Worm (Caenorhabditis elegans): Measurements from ENCODE around the gene F53E10.1.
A peak's percentile ranks its signal among the peaks of the same experiment; 100 is the strongest.

The F53E10.1 gene

DNA sequence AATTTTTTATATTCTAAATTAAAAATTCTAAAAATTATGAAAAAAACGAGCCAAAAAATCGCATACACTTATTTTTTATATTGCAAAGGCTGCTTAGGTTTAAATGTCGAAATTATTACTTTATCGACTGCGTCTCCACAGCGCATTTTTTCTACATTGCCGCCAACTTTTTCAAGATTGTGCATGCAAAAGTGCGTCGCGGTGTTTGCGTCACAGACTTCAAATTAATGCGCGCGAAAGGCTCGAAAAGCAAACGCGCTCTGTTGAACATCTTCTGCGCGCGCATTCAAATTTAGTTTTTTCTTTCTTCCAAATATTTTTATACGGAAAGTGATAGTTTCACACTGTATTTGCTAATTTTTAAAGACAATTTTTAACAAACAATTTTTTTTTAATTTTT is 14.6 kb upstream of the F53E10.1 start (continued):
- TF ChIP-seq lin-54 (GFP tag; optimal IDR thresholded peaks at IDR 0.05): peak; percentile 98
- TF ChIP-seq egrh-3 (GFP tag; IDR thresholded peaks at IDR 0.05): 0 out of 2 replicates have a peak, but pooled peaks have one; percentile 11
- peak; percentile 92 for TF ChIP-seq nfyb-1 (GFP tag; IDR thresholded peaks at IDR 0.05)
- no peak for TF ChIP-seq ceh-58 (GFP tag; IDR thresholded peaks at IDR 0.05)
- TF ChIP-seq madf-3 (GFP tag; IDR thresholded peaks at IDR 0.05): peak; percentile 81; the same call in 1 of the 2 replicates
- peak; percentile 71 for TF ChIP-seq tlf-1 (GFP tag; optimal IDR thresholded peaks at IDR 0.05)
- peak; percentile 95 for TF ChIP-seq pbrm-1 (GFP tag; IDR thresholded peaks at IDR 0.05)
- peak; percentile 88 for TF ChIP-seq K11D2.4 (GFP tag; IDR thresholded peaks at IDR 0.05)
- peak; percentile 56 for TF ChIP-seq ztf-26 (tag; optimal IDR thresholded peaks at IDR 0.05)
- TF ChIP-seq F37B4.10 (GFP tag; IDR thresholded peaks at IDR 0.05): peak; percentile 85; the same call in 1 of the 2 replicates
- no peak for TF ChIP-seq lsy-27 (tag; optimal IDR thresholded peaks at IDR 0.05; ENCODE audit: borderline replicate concordance, insufficient read depth)
- TF ChIP-seq gei-17 (GFP tag; optimal IDR thresholded peaks at IDR 0.05): peak; percentile 67

DNA sequence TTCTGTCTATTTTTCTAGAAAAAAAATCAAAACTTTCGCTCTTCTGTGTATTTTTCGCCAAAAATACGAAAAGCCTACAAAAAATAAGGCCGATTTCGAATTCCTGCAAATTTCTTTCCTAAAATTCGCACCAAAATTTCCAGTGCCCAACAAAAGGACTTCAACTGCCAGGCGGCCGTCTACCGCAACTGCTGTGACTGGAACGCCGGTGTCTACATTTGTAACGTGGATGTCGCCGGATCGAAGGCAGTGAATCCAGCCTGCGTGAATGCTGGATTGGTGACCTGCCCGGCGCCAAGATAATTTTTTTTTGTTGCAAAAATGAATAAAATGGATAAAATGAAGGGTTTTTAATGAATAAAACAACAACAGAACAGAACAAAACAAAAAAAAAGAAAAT is 13.3 kb upstream of the F53E10.1 start:
- TF ChIP-seq ztf-28 (GFP tag; IDR thresholded peaks at IDR 0.05) (no peak), cebp-1 (GFP tag; IDR thresholded peaks at IDR 0.05) (no peak), cebp-1 (tag; optimal IDR thresholded peaks at IDR 0.05) (peak; percentile 4), ztf-18 (tag; optimal IDR thresholded peaks at IDR 0.05) (no peak), cebp-2 (GFP tag; IDR thresholded peaks at IDR 0.05) (0 out of 2 replicates have a peak, but pooled peaks have one; percentile 54), madf-6 (GFP tag; IDR thresholded peaks at IDR 0.05) (peak; percentile 36; the same call in 1 of the 2 replicates), fkh-3 (tag; optimal IDR thresholded peaks at IDR 0.05) (no peak), mcd-1 (GFP tag; IDR thresholded peaks at IDR 0.05) (0 out of 2 replicates have a peak, but pooled peaks have one; percentile 38), bed-2 (GFP tag; IDR thresholded peaks at IDR 0.05) (no peak), pbrm-1 (GFP tag; IDR thresholded peaks at IDR 0.05) (no peak; the same call in 1 of the 2 replicates), ztf-25 (GFP tag; IDR thresholded peaks at IDR 0.05) (peak; percentile 79; the same call in 1 of the 2 replicates), ceh-27 (GFP tag; optimal IDR thresholded peaks at IDR 0.05) (no peak), nfyb-1 (GFP tag; IDR thresholded peaks at IDR 0.05) (0 out of 2 replicates have a peak, but pooled peaks have one; percentile 42), bed-1 (GFP tag; IDR thresholded peaks at IDR 0.05) (no peak), chd-7 (tag; optimal IDR thresholded peaks at IDR 0.05) (peak; percentile 17), snpc-3.4 (tag; optimal IDR thresholded peaks at IDR 0.05) (no peak), ama-1 (optimal IDR thresholded peaks at IDR 0.05) (no peak), ama-1 (GFP tag; optimal IDR thresholded peaks at IDR 0.05) (no peak), K12H6.12 (tag; optimal IDR thresholded peaks at IDR 0.05) (no peak), Y79H2A.3 (GFP tag; conservative IDR thresholded peaks at IDR 0.05) (0 out of 2 replicates have a peak, but pooled peaks have one; percentile 15), B0261.1 (tag; optimal IDR thresholded peaks at IDR 0.05) (no peak)

DNA sequence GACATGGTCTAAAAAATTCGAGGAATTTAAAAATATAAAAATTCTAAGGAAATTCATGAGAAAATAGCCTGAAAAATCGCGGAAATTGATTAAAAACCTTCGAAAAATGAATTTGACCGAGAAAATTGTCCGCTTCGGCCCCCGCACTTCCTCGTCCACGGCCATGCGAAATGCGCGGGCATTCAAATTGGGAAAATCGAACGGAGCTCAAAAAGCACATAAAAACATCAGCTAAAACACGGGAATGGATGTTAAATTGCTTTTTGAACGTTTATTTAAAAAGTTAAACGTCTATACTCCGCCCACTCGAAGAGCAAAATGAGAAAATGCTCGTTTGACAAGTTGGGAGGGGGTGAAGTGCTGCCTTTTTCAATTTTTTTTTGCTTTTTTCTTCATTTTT is 12.1 kb upstream of the F53E10.1 start, which contains the start of gene F53E10.6:
TSS of gene F53E10.6 (minus strand) at position 8 of the 400 bp plus-strand sequence.
- TF ChIP-seq pha-4 (tag; optimal IDR thresholded peaks at IDR 0.05) (no peak), nhr-120 (GFP tag; IDR thresholded peaks at IDR 0.05) (no peak), rec-8 (tag; optimal IDR thresholded peaks at IDR 0.05) (no peak), fkh-3 (tag; optimal IDR thresholded peaks at IDR 0.05) (no peak), F10E7.11 (tag; optimal IDR thresholded peaks at IDR 0.05) (no peak), sdz-38 (tag; optimal IDR thresholded peaks at IDR 0.05) (no peak), F52B5.7 (tag; optimal IDR thresholded peaks at IDR 0.05) (no peak), lsl-1 (GFP tag; optimal IDR thresholded peaks at IDR 0.05) (peak; percentile 30), ztf-25 (GFP tag; IDR thresholded peaks at IDR 0.05) (no peak), tbx-9 (tag; optimal IDR thresholded peaks at IDR 0.05; ENCODE audit: borderline replicate concordance) (no peak), nhr-179 (tag; optimal IDR thresholded peaks at IDR 0.05) (no peak), egl-44 (GFP tag; IDR thresholded peaks at IDR 0.05) (no peak), nfyb-1 (GFP tag; IDR thresholded peaks at IDR 0.05) (no peak), ccch-3 (GFP tag; optimal IDR thresholded peaks at IDR 0.05) (no peak), lsy-27 (tag; optimal IDR thresholded peaks at IDR 0.05; ENCODE audit: borderline replicate concordance, insufficient read depth) (no peak), rpc-1 (optimal IDR thresholded peaks at IDR 0.05) (no peak), rpc-1 (tag; optimal IDR thresholded peaks at IDR 0.05) (no peak), Y95B8A.8 (GFP tag; IDR thresholded peaks at IDR 0.05) (no peak), Y67H2A.10 (GFP tag; conservative IDR thresholded peaks at IDR 0.05) (no peak), hlh-26 (GFP tag; conservative IDR thresholded peaks at IDR 0.05) (no peak)
